Fruit fly (Drosophila melanogaster): ENCODE measurements around the gene ChLD3.

The ChLD3 gene

DNA sequence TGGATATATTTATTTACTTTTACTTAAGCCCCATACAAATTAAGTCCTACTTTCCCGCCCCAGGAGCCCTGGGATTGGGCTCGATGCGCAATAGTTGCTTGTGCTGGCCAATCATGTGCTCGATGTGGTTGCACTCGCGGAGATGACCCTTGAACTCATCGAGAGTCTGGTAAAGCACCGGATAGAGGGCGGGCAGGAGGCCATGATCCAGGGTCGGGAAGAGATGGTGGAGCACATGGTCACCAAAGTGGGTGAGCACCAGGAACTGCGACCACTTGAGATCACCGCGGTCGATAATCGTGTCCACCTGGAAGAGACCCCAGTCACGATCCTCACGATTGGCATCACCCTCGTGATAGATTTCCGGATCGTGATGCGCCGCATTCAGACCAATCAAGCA, 50.2 kb downstream of the ChLD3 start:
- TF ChIP-seq EcR (GFP tag; optimal IDR thresholded peaks at IDR 0.05) (no peak), psq (optimal IDR thresholded peaks at IDR 0.05) (no peak), CG8478 (optimal IDR thresholded peaks at IDR 0.05) (no peak)

- no peak for TF ChIP-seq Dll (optimal IDR thresholded peaks at IDR 0.05)
- TF ChIP-seq EcR (GFP tag; optimal IDR thresholded peaks at IDR 0.05) = no peak
- TF ChIP-seq usp (GFP tag; optimal IDR thresholded peaks at IDR 0.05) = no peak
- TF ChIP-seq psq (optimal IDR thresholded peaks at IDR 0.05) = no peak
- TF ChIP-seq pan (optimal IDR thresholded peaks at IDR 0.05) = no peak
- TF ChIP-seq CG8478 (optimal IDR thresholded peaks at IDR 0.05) = no peak
These were observed 51.2 kb downstream of the ChLD3 start for dm6 chr2L:16789880-16790279.

- TF ChIP-seq EcR (GFP tag; optimal IDR thresholded peaks at IDR 0.05) = no peak
- no peak for TF ChIP-seq CG8478 (optimal IDR thresholded peaks at IDR 0.05)
These were observed 52.1 kb downstream of the ChLD3 start, which contains the start of gene Cyt-b5-r for dm6 chr2L:16790671-16791270. Gene Cyt-b5-r (minus strand): TSS chr2L:16790721.

DNA sequence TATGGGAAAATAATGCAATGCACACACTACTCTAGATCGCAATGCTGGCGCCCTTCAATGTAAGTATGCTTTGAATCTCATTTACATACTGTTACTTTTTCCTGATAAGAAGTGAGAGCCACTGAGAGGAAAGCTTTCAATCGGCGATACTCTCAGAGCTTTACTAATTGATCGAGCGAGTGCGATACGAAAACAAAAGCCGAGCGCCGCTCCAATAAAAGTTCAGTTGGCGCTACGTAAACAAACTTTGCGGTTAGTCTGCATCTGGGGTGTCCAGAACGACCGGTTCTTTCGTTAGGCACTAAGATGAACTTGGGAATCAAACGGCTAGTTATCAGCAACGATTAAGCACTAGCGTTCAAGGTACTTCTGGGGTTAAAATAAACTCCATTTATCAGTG, 52.7 kb downstream of the ChLD3 start, which contains the start of gene CG17928:
Gene CG17928, plus strand, starts transcription at position 224 of the 400 bp plus-strand sequence.
- TF ChIP-seq CG8478 (optimal IDR thresholded peaks at IDR 0.05) = no peak
- TF ChIP-seq Dll (optimal IDR thresholded peaks at IDR 0.05) = no peak
- no peak for TF ChIP-seq usp (GFP tag; optimal IDR thresholded peaks at IDR 0.05)
- TF ChIP-seq EcR (GFP tag; optimal IDR thresholded peaks at IDR 0.05) = no peak

Data from whole organism.